Worm (Caenorhabditis elegans) whole organism, L4/young adult: ENCODE measurements around the gene R03H10.2.

Source experiments
- dao-5 ChIP-seq: sonication (generic microtip); optimal IDR thresholded peaks from 2 replicates; lab custom pipeline; 2016; ENCODE audit warnings: missing genotype, missing genetic modification characterization, moderate library complexity, missing compliant biosample characterization
- him-1 ChIP-seq: sonication (generic microtip); optimal IDR thresholded peaks from 2 replicates; lab custom pipeline; 2016; ENCODE audit warnings: missing genotype, missing genetic modification reagents, missing genetic modification characterization, missing compliant biosample characterization

ce11 chrII:4178838-4179237 lies 23.3 kb downstream of the R03H10.2 start, which contains the start of gene R03H10.7:
- TF ChIP-seq dao-5 (tag; lab: Kevin White, UChicago) (no peak), him-1 (tag; lab: Kevin White, UChicago) (no peak)
